Fruit fly (Drosophila melanogaster) whole organism, prepupa: ENCODE data around the gene BCAS2.

Experiments
- CG31627 ChIP-seq: fragments of 200-800 bp; sonication (Bioruptor generic); optimal IDR thresholded peaks from 3 replicates; lab custom pipeline; 2016; ENCODE audit warnings: missing biosample characterization, missing genetic modification characterization
- CG4318 ChIP-seq: fragments of 200-800 bp; sonication (Bioruptor generic); optimal IDR thresholded peaks from 3 replicates; lab custom pipeline; 2017; ENCODE audit warnings: missing biosample characterization, mild to moderate bottlenecking, missing genetic modification characterization
- CG6854 ChIP-seq: fragments of 200-800 bp; sonication (Bioruptor generic); optimal IDR thresholded peaks from 2 replicates; lab custom pipeline; 2017; ENCODE audit warnings: missing biosample characterization, mild to moderate bottlenecking, missing genetic modification characterization
- CG8632 ChIP-seq: fragments of 200-800 bp; sonication (Bioruptor generic); optimal IDR thresholded peaks from 3 replicates; lab custom pipeline; 2016; ENCODE audit warnings: missing biosample characterization, missing genetic modification characterization
- Ets96B ChIP-seq: fragments of 200-800 bp; optimal IDR thresholded peaks from 2 replicates; lab custom pipeline; 2019; ENCODE audit warnings: missing biosample characterization, mild to moderate bottlenecking, missing genetic modification characterization, moderate library complexity
- Gug ChIP-seq: fragments of 200-800 bp; sonication (Bioruptor generic); IDR thresholded peaks from 2 replicates; pipeline ENCODE4 v1.3.6; 2022; ENCODE audit warnings: missing biosample characterization, missing genetic modification characterization
- Lpt ChIP-seq: fragments of 200-800 bp; sonication (Bioruptor generic); optimal IDR thresholded peaks from 3 replicates; lab custom pipeline; 2016; ENCODE audit warnings: missing biosample characterization, missing genetic modification characterization
- Met ChIP-seq: fragments of 200-800 bp; sonication (Bioruptor generic); optimal IDR thresholded peaks from 3 replicates; lab custom pipeline; 2016; ENCODE audit warnings: missing biosample characterization, missing genetic modification characterization
- dsx ChIP-seq: fragments of 200-800 bp; optimal IDR thresholded peaks from 3 replicates; lab custom pipeline; 2019; ENCODE audit warnings: missing biosample characterization, mild to moderate bottlenecking, missing genetic modification characterization, moderate library complexity; ENCODE audit not compliant: poor library complexity, severe bottlenecking
- lz ChIP-seq: fragments of 200-800 bp; sonication (Bioruptor generic); optimal IDR thresholded peaks from 3 replicates; lab custom pipeline; 2016; ENCODE audit warnings: missing biosample characterization, missing genetic modification characterization
- pdm3 ChIP-seq: fragments of 200-800 bp; sonication (Bioruptor generic); optimal IDR thresholded peaks from 3 replicates; lab custom pipeline; 2016; ENCODE audit warnings: missing biosample characterization, missing genetic modification characterization
- salr ChIP-seq, 2 experiments: fragments of 200-800 bp; sonication (Bioruptor generic); optimal IDR thresholded peaks; 3 replicates each; lab custom pipeline; 2016 to 2018; ENCODE audit warnings: missing biosample characterization in 2 of 2, missing genetic modification characterization in 2 of 2, mild to moderate bottlenecking in 1 of 2

- TF ChIP-seq dsx (GFP tag; lab: Kevin White, UChicago), result no peak
- no peak for TF ChIP-seq pdm3 (GFP tag; lab: Kevin White, UChicago)
- no peak for TF ChIP-seq lz (GFP tag; lab: Kevin White, UChicago)
- no peak for TF ChIP-seq Ets96B
- TF ChIP-seq Met, result no peak
- TF ChIP-seq CG8632 (GFP tag; lab: Kevin White, UChicago), result no peak
- no peak for TF ChIP-seq CG6854 (GFP tag; lab: Kevin White, UChicago)
- no peak for TF ChIP-seq Lpt (GFP tag; lab: Kevin White, UChicago)
- TF ChIP-seq salr (GFP tag; optimal IDR thresholded peaks at IDR 0.05; lab: Kevin White, UChicago), result no peak
- TF ChIP-seq Gug, result no peak
- no peak for TF ChIP-seq CG4318 (GFP tag; lab: Kevin White, UChicago)
- TF ChIP-seq CG31627 (GFP tag; lab: Kevin White, UChicago), result no peak
Measured at dm6 chr3R:27912147-27912546, 10.0 kb downstream of the BCAS2 start, which contains the start of gene mil.
